Worm (Caenorhabditis elegans) whole organism, L4 larva: Measurements from ENCODE around the gene Y57G11C.1130.

ENCODE experiments used
- Y48G9A.11 ChIP-seq: fragments of 200-800 bp; sonication (Bioruptor generic); IDR thresholded peaks from 2 replicates; pipeline ENCODE4 v1.3.6; 2022; ENCODE audit warnings: missing genetic modification reagents, missing genetic modification characterization, missing compliant biosample characterization
- ZK337.2 ChIP-seq: fragments of 200-800 bp; sonication (Bioruptor generic); IDR thresholded peaks from 2 replicates; pipeline ENCODE4 v1.3.6; 2022; ENCODE audit warnings: missing genetic modification reagents, missing genetic modification characterization, missing compliant biosample characterization
- ZK546.5 ChIP-seq, 2 experiments: sonication (generic microtip); optimal IDR thresholded peaks; 2 replicates each; lab custom pipeline; 2017; ENCODE audit warnings: missing biosample characterization in 2 of 2, missing genetic modification characterization in 2 of 2
- aha-1 ChIP-seq: fragments of 150-350 bp; peaks from one replicate; lab custom pipeline; 2014; ENCODE audit warnings: missing biosample characterization, missing genetic modification characterization
- ceh-20 ChIP-seq: fragments of 200-800 bp; sonication (Bioruptor generic); IDR thresholded peaks from 2 replicates; pipeline ENCODE4 v1.3.6; 2022; ENCODE audit warnings: missing genetic modification reagents, missing genetic modification characterization, missing compliant biosample characterization
- ceh-32 ChIP-seq: sonication (generic microtip); optimal IDR thresholded peaks from 2 replicates; lab custom pipeline; 2016; ENCODE audit warnings: mild to moderate bottlenecking, missing genetic modification characterization, missing compliant biosample characterization; ENCODE audit not compliant: poor library complexity
- daf-16 ChIP-seq, 3 experiments: sonication (generic microtip); optimal IDR thresholded peaks; 2 replicates each; lab custom pipeline; 2016 to 2017; ENCODE audit warnings: missing genetic modification characterization in 3 of 3, missing genetic modification reagents in 3 of 3, mild to moderate bottlenecking in 2 of 3, missing compliant biosample characterization in 2 of 3, missing biosample characterization in 1 of 3, moderate library complexity in 1 of 3
- egl-43 ChIP-seq: fragments of 200-800 bp; sonication (Bioruptor generic); IDR thresholded peaks from 2 replicates; pipeline ENCODE4 v1.3.6; 2022; ENCODE audit warnings: missing genetic modification reagents, missing genetic modification characterization, missing compliant biosample characterization
- fos-1 ChIP-seq: fragments of 150-350 bp; optimal IDR thresholded peaks from 2 replicates; lab custom pipeline; 2014; ENCODE audit warnings: missing biosample characterization, missing genetic modification characterization
- gei-8 ChIP-seq: fragments of 200-800 bp; sonication (Bioruptor generic); optimal IDR thresholded peaks from 2 replicates; lab custom pipeline; 2018; ENCODE audit warnings: mild to moderate bottlenecking, missing genetic modification characterization, missing compliant biosample characterization
- hlh-11 ChIP-seq: fragments of 200-800 bp; sonication (Bioruptor generic); optimal IDR thresholded peaks from 2 replicates; lab custom pipeline; 2018; ENCODE audit warnings: mild to moderate bottlenecking, missing genetic modification characterization, missing compliant biosample characterization
- hmg-1.1 ChIP-seq: fragments of 200-800 bp; sonication (Bioruptor generic); IDR thresholded peaks from 2 replicates; pipeline ENCODE4 v1.3.6; 2022; ENCODE audit warnings: missing genetic modification reagents, missing genetic modification characterization, missing compliant biosample characterization
- jun-1 ChIP-seq: fragments of 150-350 bp; optimal IDR thresholded peaks from 2 replicates; lab custom pipeline; 2014; ENCODE audit warnings: missing biosample characterization, missing genetic modification reagents, missing genetic modification characterization
- lin-1 ChIP-seq: fragments of 200-800 bp; sonication (Bioruptor generic); IDR thresholded peaks from 2 replicates; pipeline ENCODE4 v1.3.6; 2022; ENCODE audit warnings: missing genetic modification reagents, missing genetic modification characterization, missing compliant biosample characterization
- lin-13 ChIP-seq: fragments of 150-350 bp; optimal IDR thresholded peaks from 2 replicates; lab custom pipeline; 2014; ENCODE audit warnings: missing biosample characterization, missing genetic modification reagents, missing genetic modification characterization
- lin-38 ChIP-seq: fragments of 200-800 bp; sonication (Bioruptor generic); IDR thresholded peaks from 2 replicates; pipeline ENCODE4 v1.3.6; 2022; ENCODE audit warnings: missing genetic modification reagents, missing genetic modification characterization, missing compliant biosample characterization
- lir-3 ChIP-seq: sonication (generic microtip); optimal IDR thresholded peaks from 2 replicates; lab custom pipeline; 2016; ENCODE audit warnings: mild to moderate bottlenecking, missing genetic modification characterization, missing compliant biosample characterization
- mdt-29 ChIP-seq: fragments of 200-800 bp; sonication (Bioruptor generic); IDR thresholded peaks from 2 replicates; pipeline ENCODE4 v1.3.6; 2022; ENCODE audit warnings: missing genetic modification reagents, missing genetic modification characterization, missing compliant biosample characterization
- mxl-3 ChIP-seq: fragments of 200-800 bp; sonication (Bioruptor generic); optimal IDR thresholded peaks from 2 replicates; lab custom pipeline; 2018; ENCODE audit warnings: mild to moderate bottlenecking, missing genetic modification characterization, missing compliant biosample characterization
- nhr-10 ChIP-seq: fragments of 150-350 bp; optimal IDR thresholded peaks from 2 replicates; lab custom pipeline; 2014; ENCODE audit warnings: missing biosample characterization, missing genetic modification characterization
- nhr-11 ChIP-seq: fragments of 150-350 bp; optimal IDR thresholded peaks from 2 replicates; lab custom pipeline; 2014; ENCODE audit warnings: missing biosample characterization, missing genetic modification characterization
- nhr-237 ChIP-seq: sonication (generic microtip); optimal IDR thresholded peaks from 2 replicates; lab custom pipeline; 2017; ENCODE audit warnings: missing biosample characterization, missing genetic modification characterization
- nhr-41 ChIP-seq: fragments of 200-800 bp; sonication (Bioruptor generic); IDR thresholded peaks from 2 replicates; pipeline ENCODE4 v1.3.6; 2022; ENCODE audit warnings: missing genetic modification reagents, missing genetic modification characterization, missing compliant biosample characterization
- nhr-6 ChIP-seq: fragments of 150-350 bp; optimal IDR thresholded peaks from 2 replicates; lab custom pipeline; 2014; ENCODE audit warnings: missing biosample characterization, missing genetic modification characterization
- pqm-1 ChIP-seq: sonication (generic microtip); optimal IDR thresholded peaks from 2 replicates; lab custom pipeline; 2017; ENCODE audit warnings: missing biosample characterization, missing genetic modification characterization
- saeg-2 ChIP-seq: fragments of 200-800 bp; sonication (Bioruptor generic); IDR thresholded peaks from 2 replicates; pipeline ENCODE4 v1.3.6; 2022; ENCODE audit warnings: missing genetic modification reagents, missing genetic modification characterization, missing compliant biosample characterization
- set-16 ChIP-seq: fragments of 200-800 bp; sonication (Bioruptor generic); IDR thresholded peaks from 2 replicates; pipeline ENCODE4 v1.3.6; 2022; ENCODE audit warnings: missing genetic modification reagents, missing genetic modification characterization, missing compliant biosample characterization
- snpc-1.2 ChIP-seq: fragments of 200-800 bp; sonication (Bioruptor generic); IDR thresholded peaks from 2 replicates; pipeline ENCODE4 v1.3.6; 2022; ENCODE audit warnings: missing genetic modification reagents, missing genetic modification characterization, missing compliant biosample characterization
- spr-1 ChIP-seq: sonication (generic microtip); optimal IDR thresholded peaks from 2 replicates; lab custom pipeline; 2016; ENCODE audit warnings: mild to moderate bottlenecking, missing genetic modification characterization, missing compliant biosample characterization
- vab-7 ChIP-seq: fragments of 200-800 bp; sonication (Bioruptor generic); IDR thresholded peaks from 2 replicates; pipeline ENCODE4 v1.3.6; 2022; ENCODE audit warnings: missing genetic modification reagents, missing genetic modification characterization, missing compliant biosample characterization
- zip-11 ChIP-seq: fragments of 200-800 bp; sonication (Bioruptor generic); IDR thresholded peaks from 2 replicates; pipeline ENCODE4 v1.3.6; 2022; ENCODE audit warnings: missing genetic modification characterization, missing compliant biosample characterization
- ztf-11 ChIP-seq: fragments of 150-350 bp; optimal IDR thresholded peaks from 2 replicates; lab custom pipeline; 2014; ENCODE audit warnings: missing biosample characterization, missing genetic modification characterization

Y57G11C.1130 gene

DNA sequence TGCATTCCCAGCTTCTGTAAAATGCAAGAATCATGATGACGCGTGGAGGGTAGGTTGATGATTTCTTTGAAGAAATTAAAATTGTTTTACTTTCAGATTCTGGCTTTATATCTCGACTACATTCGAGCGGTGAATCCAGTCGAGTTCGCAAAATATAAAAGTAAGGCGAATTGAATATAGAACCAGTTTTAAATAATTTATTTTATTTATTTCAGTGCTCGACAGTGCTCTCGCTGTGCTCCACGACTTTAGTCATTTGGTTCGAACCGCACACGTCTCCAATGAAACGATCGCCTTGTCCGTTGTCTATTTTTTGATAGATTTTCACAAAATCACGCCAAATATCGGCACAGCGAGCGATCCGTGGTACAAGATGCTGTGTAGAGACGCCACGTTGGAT, at the start of gene Y57G11C.1130:
TSS of gene Y57G11C.1130 (plus strand) at position 301 of the 400 bp plus-strand sequence.
- no peak for TF ChIP-seq ZK546.5 (tag; optimal IDR thresholded peaks at IDR 0.05; lab: Kevin White, UChicago)
- no peak for TF ChIP-seq saeg-2 (GFP tag; lab: Robert Waterston, UW)
- TF ChIP-seq lin-13 (GFP tag; lab: Kevin White, UChicago), result no peak
- no peak for TF ChIP-seq gei-8 (GFP tag; lab: Kevin White, UChicago)
- TF ChIP-seq, all 104 proteins: peak for 0

DNA sequence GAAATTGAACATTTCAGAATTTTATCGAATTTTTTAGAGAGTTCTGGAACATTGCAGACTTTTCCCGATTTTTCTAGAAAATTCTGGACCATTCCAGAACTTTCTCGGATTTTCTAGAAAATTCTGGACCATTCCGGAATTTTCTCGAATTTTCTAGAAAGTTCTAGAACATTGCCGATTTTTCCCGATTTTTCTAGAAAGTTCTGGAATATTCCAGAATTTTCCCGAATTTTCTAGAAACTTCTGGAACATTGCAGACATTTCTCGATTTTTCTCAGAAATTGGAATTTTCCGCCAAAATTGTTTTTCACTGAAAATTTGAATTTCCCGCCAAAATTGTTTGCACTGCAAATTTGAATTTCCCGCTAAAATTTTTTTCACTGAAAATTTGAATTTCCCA, 42.1 kb upstream of the Y57G11C.1130 start:
- TF ChIP-seq snpc-1.2 (GFP tag; lab: Robert Waterston, UW), result 0 out of 2 replicates have a peak, but pooled peaks have one; percentile 11
- TF ChIP-seq lin-38 (GFP tag; lab: Robert Waterston, UW), result peak; percentile 37
- TF ChIP-seq hmg-1.1 (GFP tag; lab: Robert Waterston, UW), result 0 out of 2 replicates have a peak, but pooled peaks have one; percentile 32
- TF ChIP-seq, all 104 proteins: peak for 3; not testable (repeated sequence) for 101

DNA sequence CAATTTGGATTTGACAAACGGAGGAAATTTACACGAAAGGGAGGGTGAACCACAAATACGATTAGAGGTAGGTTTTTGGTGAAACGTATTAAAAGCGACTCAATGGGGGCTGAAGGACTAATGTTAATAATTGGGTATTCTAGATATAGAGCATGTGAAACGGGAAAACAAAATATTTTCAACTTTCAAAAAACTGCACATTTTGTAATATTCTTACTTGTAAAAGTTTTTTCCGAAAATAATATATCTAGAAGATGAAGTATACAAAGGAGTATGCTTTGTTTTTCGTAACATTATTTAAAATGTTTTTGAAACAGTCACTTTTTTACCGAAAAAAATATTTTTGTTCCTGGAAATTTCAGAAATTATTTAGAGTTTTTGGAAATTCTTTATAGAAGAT, 40.4 kb upstream of the Y57G11C.1130 start:
- TF ChIP-seq zip-11, result no peak
- peak; percentile 96 for TF ChIP-seq aha-1 (tag; lab: Kevin White, UChicago)

- TF ChIP-seq set-16, result peak; percentile 84; the same call in 1 of the 2 replicates
- peak; percentile 16; the same call in 1 of the 2 replicates for TF ChIP-seq lin-38 (GFP tag; lab: Robert Waterston, UW)
- peak; percentile 67; the same call in 1 of the 2 replicates for TF ChIP-seq snpc-1.2 (GFP tag; lab: Robert Waterston, UW)
Observed at ce11 chrIV:14747578-14748208, 34.6 kb upstream of the Y57G11C.1130 start.

DNA sequence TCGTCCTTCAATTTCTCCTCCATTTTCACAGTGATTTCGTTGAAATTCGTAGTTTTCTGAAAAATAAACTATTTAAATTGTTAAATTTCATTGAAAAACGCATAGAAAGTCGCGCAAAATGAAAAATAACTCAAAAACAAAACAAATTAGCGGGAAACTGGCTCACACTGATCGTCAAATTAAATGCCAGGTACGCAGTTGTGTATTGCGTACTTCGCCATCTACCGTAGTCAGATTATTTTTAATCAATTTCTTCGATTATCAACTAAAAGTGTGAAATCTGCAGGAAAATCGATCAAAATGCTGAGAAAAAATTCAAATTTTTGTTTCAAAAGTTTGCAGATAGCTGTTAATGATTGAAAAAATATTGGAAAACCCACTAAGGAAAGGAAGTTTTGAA, 27.4 kb upstream of the Y57G11C.1130 start, which contains the start of gene Y57G11C.499:
TSS of gene Y57G11C.499 (minus strand) at position 23 of the 400 bp plus-strand sequence.
- no peak for TF ChIP-seq ceh-20 (GFP tag; lab: Robert Waterston, UW)
- TF ChIP-seq snpc-1.2 (GFP tag; lab: Robert Waterston, UW), result peak; percentile 91

- TF ChIP-seq egl-43 (GFP tag; lab: Robert Waterston, UW) (no peak), ztf-11 (tag; lab: Kevin White, UChicago) (no peak), snpc-1.2 (GFP tag; lab: Robert Waterston, UW) (peak; percentile 59; the same call in 1 of the 2 replicates)
Observed at ce11 chrIV:14757786-14758185, 24.5 kb upstream of the Y57G11C.1130 start.

- TF ChIP-seq lin-1 (GFP tag; lab: Robert Waterston, UW) (no peak), nhr-237 (tag; lab: Kevin White, UChicago) (no peak), ZK337.2 (GFP tag; lab: Robert Waterston, UW) (no peak), nhr-41 (no peak), Y48G9A.11 (GFP tag; lab: Robert Waterston, UW) (no peak), egl-43 (GFP tag; lab: Robert Waterston, UW) (no peak), snpc-1.2 (GFP tag; lab: Robert Waterston, UW) (peak; percentile 65), nhr-11 (tag; lab: Kevin White, UChicago) (no peak), vab-7 (GFP tag; lab: Robert Waterston, UW) (no peak)
- TF ChIP-seq, all 104 proteins: peak for 1
Observed at ce11 chrIV:14759662-14760061, 22.6 kb upstream of the Y57G11C.1130 start.

ce11 chrIV:14760845-14761244, 21.5 kb upstream of the Y57G11C.1130 start, which contains the start of gene ptp-5.2:
Gene ptp-5.2 (minus strand): TSS chrIV:14760945.
- TF ChIP-seq lir-3 (tag; lab: Kevin White, UChicago), result no peak
- no peak for TF ChIP-seq ceh-32 (tag; lab: Kevin White, UChicago)
- no peak for TF ChIP-seq spr-1 (tag; lab: Kevin White, UChicago)
- no peak for TF ChIP-seq nhr-10 (tag; lab: Kevin White, UChicago)
- TF ChIP-seq daf-16 (GFP tag; optimal IDR thresholded peaks at IDR 0.05; lab: Kevin White, UChicago), result no peak
- TF ChIP-seq daf-16 (tag; optimal IDR thresholded peaks at IDR 0.05; lab: Kevin White, UChicago), result no peak
- no peak for TF ChIP-seq fos-1 (tag; lab: Kevin White, UChicago)
- TF ChIP-seq jun-1 (tag; lab: Kevin White, UChicago), result no peak
- TF ChIP-seq set-16, result no peak
- no peak for TF ChIP-seq hlh-11
- no peak for TF ChIP-seq mdt-29
- TF ChIP-seq nhr-6 (tag; lab: Kevin White, UChicago), result no peak
- TF ChIP-seq vab-7 (GFP tag; lab: Robert Waterston, UW), result no peak
- TF ChIP-seq ztf-11 (tag; lab: Kevin White, UChicago), result no peak
- no peak for TF ChIP-seq mxl-3 (GFP tag; lab: Kevin White, UChicago)
- TF ChIP-seq pqm-1 (tag; lab: Kevin White, UChicago), result no peak
